Worm (Caenorhabditis elegans) whole organism, dauer: ENCODE results near the gene spp-20.

Source experiments
- unc-62 ChIP-seq: sonication (generic microtip); optimal IDR thresholded peaks from 2 replicates; lab custom pipeline; 2017; ENCODE audit warnings: missing biosample characterization, missing genetic modification reagents, missing genetic modification characterization

Gene spp-20

DNA sequence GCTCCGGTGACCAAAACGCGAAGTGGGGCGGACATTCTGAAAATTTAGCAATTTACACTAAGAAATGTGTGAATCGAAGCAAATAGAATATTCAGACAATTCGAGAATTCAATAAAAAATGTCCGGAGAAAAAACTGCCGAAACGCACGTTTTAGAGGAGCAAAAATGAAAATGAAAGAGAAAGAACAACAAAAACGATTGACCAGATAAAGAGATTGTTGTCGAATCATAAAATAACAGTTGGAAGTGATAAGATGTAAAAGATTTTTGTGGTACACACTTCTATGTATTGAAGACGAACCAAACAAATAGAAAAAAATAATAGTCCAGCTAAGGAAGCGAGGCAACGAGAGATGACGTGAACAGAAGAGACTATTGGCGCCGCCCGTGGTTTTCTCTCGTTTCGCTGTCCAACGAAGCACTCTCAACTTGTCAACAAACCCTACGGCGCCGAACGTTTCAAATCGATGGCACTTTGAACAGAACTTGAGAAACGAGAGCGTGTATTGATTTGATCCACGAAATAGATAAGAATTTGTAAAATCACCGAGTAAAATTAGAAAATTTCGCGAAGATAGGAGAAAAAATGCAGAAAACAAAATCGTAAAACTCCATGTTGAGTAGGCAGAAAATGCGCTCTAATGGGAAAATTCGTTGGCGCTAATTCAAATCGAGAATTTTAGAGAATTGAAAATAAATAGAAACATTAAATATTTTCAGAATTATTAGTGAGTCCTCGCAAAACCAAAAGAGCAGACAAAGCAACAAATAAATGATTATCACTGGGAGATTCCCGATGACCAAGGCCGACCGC, 41.3 kb downstream of the spp-20 start, which contains the start of gene mdh-1:
TSS of gene mdh-1 (minus strand) at position 36 of the 814 bp plus-strand sequence.
- TF ChIP-seq unc-62 (GFP tag; lab: Kevin White, UChicago) = no peak

DNA sequence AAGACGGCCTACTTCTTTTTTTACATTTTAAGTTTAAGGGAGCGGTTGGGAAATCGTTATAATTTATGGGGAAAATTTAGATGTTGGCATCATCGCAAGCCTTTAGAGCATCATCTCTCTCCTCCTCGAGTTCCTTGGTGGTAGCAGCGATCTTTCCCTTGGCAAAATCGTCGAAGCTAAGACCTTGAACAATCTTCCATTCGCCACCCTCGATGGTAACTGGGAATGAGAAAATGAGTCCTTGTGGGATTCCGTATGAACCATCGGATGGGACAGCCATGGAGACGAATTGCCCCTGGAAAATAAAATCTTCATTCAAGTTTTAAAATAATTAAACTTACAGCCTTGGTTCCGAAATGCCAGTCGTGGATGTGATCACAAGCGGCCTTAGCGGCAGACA, 42.7 kb downstream of the spp-20 start:
- TF ChIP-seq unc-62 (GFP tag; lab: Kevin White, UChicago) = no peak

DNA sequence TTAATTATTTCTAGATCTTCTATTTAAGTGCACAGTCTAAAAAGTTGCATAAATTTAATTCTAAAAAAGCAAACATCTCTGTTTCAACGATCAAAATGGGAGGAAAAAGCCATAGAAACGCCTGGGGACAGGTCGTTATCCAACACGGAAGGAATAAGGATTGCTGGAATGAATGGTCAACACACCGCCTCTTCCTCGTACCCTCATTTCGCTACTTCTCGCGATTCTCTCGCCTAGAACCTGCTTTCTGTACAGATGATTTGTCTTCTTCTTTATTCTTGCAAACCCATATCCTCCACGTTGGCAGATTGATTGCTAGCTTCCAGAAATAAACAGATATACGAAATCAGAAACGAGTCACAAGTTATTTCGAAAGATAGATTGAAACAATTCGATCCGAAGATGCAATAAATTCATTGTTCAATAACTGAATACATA, 43.1 kb downstream of the spp-20 start, which contains the start of gene dpy-11:
TSS of gene dpy-11 (minus strand) at position 354 of the 438 bp plus-strand sequence.
- no peak for TF ChIP-seq unc-62 (GFP tag; lab: Kevin White, UChicago)

DNA sequence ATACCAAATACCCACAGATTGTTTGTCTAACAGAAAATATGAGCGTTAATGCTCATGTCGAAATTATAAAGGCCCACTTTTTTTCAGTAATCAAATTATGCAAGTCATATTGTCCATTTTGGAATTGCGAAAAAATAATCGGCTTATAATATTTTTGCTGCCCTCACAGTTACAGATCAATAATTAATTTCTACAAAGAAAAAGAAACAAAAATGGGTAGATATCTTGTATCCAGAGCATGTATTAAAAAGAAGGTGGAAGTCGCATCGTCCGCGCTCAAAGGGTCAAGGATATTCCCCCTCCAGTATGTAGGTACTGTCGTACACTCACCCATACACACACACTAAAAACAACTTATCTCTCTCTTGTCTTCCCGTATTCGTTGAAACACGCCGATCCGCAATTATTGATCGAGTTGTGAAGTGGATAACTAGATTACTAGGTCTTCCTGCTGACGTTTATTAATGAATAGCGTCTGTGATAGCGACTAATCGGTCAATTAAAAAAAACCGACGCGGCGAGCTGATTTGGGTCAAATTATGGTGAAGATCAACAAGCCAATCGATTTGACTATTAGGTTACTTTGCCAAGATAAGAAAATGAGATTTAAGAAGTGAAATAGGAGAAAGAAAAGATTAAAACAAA, 44.1 kb downstream of the spp-20 start:
- TF ChIP-seq unc-62 (GFP tag; lab: Kevin White, UChicago) = no peak

DNA sequence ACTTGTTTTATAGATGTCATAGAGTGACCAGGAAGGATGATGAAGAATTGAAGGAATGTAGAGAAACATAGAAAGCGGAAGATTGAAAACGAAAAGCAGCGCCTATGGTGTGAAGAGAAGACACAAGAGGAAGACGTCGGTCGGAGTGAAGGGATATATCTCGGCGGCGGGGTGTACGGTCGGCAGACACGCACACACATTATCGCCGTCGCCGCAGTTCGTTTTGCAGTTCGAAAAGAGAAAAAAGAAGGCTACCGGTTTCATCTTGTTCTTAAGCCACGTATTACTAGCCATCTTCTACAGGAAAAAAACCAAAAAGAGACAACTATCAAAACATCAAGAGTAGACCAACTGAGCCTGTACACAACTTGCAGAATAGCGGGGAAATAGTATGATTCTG, 44.6 kb downstream of the spp-20 start:
- TF ChIP-seq unc-62 (GFP tag; lab: Kevin White, UChicago) = no peak

DNA sequence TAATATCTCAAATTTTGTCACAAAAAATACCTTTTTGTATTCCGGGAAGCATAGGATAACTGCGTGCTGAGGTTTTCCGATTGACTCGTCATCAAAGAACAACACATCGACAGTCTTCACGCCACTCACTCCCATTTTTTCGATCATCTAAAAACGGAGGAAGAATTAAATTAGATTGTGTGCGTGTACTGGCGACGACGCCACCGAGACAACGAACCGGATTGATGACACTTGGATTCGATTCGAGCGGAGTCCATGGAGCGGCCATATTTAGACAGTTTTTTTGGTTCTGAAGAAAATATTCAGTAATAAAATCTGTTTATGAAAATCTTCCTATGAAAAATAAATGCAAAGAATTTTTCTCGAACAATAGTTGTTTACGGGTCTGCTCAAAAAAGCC, 46.9 kb downstream of the spp-20 start, which contains the start of gene ubh-1:
TSS of gene ubh-1 (minus strand) at position 289 of the 400 bp plus-strand sequence.
- no peak for TF ChIP-seq unc-62 (GFP tag; lab: Kevin White, UChicago)

DNA sequence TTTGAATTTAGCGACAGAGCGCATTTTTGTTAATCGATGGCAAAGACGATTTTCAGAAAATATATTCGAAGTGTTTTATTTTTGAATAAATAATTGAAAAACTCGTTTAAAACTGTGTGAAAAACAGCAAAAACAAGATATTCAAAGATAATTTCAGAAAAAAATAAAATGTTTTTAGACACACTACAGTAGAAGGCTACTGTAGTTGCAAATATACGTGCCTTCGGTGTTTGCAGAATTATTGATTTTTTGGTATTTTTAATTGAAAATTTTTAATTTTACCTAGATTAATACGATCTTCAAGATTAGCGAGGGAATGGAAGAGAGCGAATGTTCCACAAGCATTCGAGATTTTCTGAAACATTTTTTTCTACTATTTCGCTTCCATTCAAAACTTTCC, 47.4 kb downstream of the spp-20 start:
- no peak for TF ChIP-seq unc-62 (GFP tag; lab: Kevin White, UChicago)

DNA sequence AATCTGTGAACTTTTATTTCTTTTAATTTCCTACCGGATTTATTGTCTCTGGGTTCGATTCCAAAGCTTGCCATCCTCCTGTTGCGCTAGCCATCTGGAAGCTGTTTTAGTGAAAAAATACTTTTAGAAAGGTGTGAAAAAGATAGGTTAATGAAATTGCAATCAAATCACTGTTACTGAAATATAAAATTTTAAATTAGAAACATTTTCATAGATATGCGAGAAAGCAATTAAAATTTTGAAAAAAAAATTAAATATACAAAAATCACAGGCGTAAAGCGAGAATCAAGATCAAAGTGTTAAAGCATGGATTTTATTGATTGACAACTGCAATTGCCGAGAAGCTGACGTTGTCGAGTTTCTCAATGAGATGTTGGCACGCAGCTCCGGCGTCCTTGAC, 48.3 kb downstream of the spp-20 start, which contains the start of gene ubh-2:
TSS of gene ubh-2 (minus strand) at position 101 of the 400 bp plus-strand sequence.
- TF ChIP-seq unc-62 (GFP tag; lab: Kevin White, UChicago) = no peak

DNA sequence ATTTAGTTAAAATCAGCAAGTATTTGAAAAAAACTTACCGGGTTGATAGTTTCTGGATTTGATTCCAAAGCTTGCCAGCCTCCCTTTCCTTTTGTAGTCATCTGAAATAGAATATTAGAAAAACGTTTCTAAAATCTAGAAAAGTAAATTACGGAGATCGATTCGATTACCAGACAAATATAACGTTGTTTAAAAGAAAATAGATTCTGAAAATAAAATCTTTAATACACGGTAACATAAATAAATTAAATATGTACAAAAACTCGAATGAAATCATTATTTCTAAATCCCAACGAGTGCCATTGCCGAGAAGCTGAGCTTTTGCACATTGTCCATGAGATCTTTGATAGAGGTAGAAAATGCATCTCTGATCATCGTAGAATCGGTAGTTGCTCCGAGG, 49.3 kb downstream of the spp-20 start, which contains the start of gene ubh-3:
TSS of gene ubh-3 (minus strand) at position 101 of the 400 bp plus-strand sequence.
- no peak for TF ChIP-seq unc-62 (GFP tag; lab: Kevin White, UChicago)
